Fruit fly (Drosophila melanogaster) whole organism, embryonic: ENCODE measurements around the gene CG34179.
A peak's percentile ranks its signal among the peaks of the same experiment; 100 is the strongest.

ENCODE experiments used
- ATbp ChIP-seq: fragments of 200-800 bp; sonication (Bioruptor generic); optimal IDR thresholded peaks from 2 replicates; lab custom pipeline; 2017; ENCODE audit warnings: missing biosample characterization, mild to moderate bottlenecking, missing genetic modification characterization, missing genetic modification reagents
- Blimp-1 ChIP-seq: fragments of 200-800 bp; sonication (Bioruptor generic); optimal IDR thresholded peaks from 3 replicates; lab custom pipeline; 2018; ENCODE audit warnings: missing biosample characterization, missing genetic modification characterization, mild to moderate bottlenecking, moderate library complexity, missing genetic modification reagents
- CG1024 ChIP-seq: fragments of 200-800 bp; sonication (Bioruptor generic); IDR thresholded peaks from 2 replicates; pipeline ENCODE4 v1.3.6; 2022; ENCODE audit warnings: missing biosample characterization, missing genetic modification characterization
- CG10267 ChIP-seq: fragments of 200-800 bp; sonication (Bioruptor generic); optimal IDR thresholded peaks from 2 replicates; lab custom pipeline; 2018; ENCODE audit warnings: missing biosample characterization, mild to moderate bottlenecking, missing genetic modification characterization, moderate library complexity
- CG10654 ChIP-seq: fragments of 200-800 bp; sonication (Bioruptor generic); optimal IDR thresholded peaks from 2 replicates; lab custom pipeline; 2016; ENCODE audit warnings: missing biosample characterization, missing genetic modification characterization
- CG10979 ChIP-seq: fragments of 200-800 bp; sonication (Bioruptor generic); optimal IDR thresholded peaks from 2 replicates; lab custom pipeline; 2018; ENCODE audit warnings: missing biosample characterization, mild to moderate bottlenecking, missing genetic modification characterization, moderate library complexity
- CG12942 ChIP-seq: fragments of 200-800 bp; sonication (Bioruptor generic); optimal IDR thresholded peaks from 3 replicates; lab custom pipeline; 2016; ENCODE audit warnings: missing biosample characterization, missing genetic modification characterization
- CG15269 ChIP-seq: fragments of 200-800 bp; sonication (Bioruptor generic); optimal IDR thresholded peaks from 2 replicates; lab custom pipeline; 2018; ENCODE audit warnings: missing biosample characterization, mild to moderate bottlenecking, missing genetic modification characterization, moderate library complexity
- CG1529 ChIP-seq: fragments of 200-800 bp; sonication (Bioruptor generic); optimal IDR thresholded peaks from 3 replicates; lab custom pipeline; 2018; ENCODE audit warnings: missing biosample characterization, missing genetic modification characterization
- CG15514 ChIP-seq: fragments of 200-800 bp; sonication (Bioruptor generic); optimal IDR thresholded peaks from 3 replicates; lab custom pipeline; 2017; ENCODE audit warnings: missing biosample characterization, missing genetic modification characterization, mild to moderate bottlenecking, moderate library complexity, missing genetic modification reagents
- CG18764 ChIP-seq: fragments of 200-800 bp; sonication (Bioruptor generic); optimal IDR thresholded peaks from 3 replicates; lab custom pipeline; 2016; ENCODE audit warnings: missing biosample characterization, missing genetic modification characterization
- CG2116 ChIP-seq: fragments of 200-800 bp; sonication (Bioruptor generic); optimal IDR thresholded peaks from 3 replicates; lab custom pipeline; 2018; ENCODE audit warnings: missing biosample characterization, mild to moderate bottlenecking, missing genetic modification characterization
- CG30403 ChIP-seq: fragments of 200-800 bp; sonication (Bioruptor generic); optimal IDR thresholded peaks from 3 replicates; lab custom pipeline; 2016; ENCODE audit warnings: missing biosample characterization, missing genetic modification characterization
- CG3065 ChIP-seq: fragments of 200-800 bp; sonication (Bioruptor generic); optimal IDR thresholded peaks from 2 replicates; lab custom pipeline; 2016; ENCODE audit warnings: missing biosample characterization, missing genetic modification characterization
- CG4820 ChIP-seq: fragments of 200-800 bp; sonication (Bioruptor generic); optimal IDR thresholded peaks from 3 replicates; lab custom pipeline; 2016; ENCODE audit warnings: missing biosample characterization, missing genetic modification characterization
- CG6272 ChIP-seq: fragments of 200-800 bp; sonication (Bioruptor generic); IDR thresholded peaks from 2 replicates; pipeline ENCODE4 v1.3.6; 2022; ENCODE audit warnings: missing biosample characterization, missing genetic modification characterization
- CG6654 ChIP-seq: fragments of 200-800 bp; sonication (Bioruptor generic); optimal IDR thresholded peaks from 2 replicates; lab custom pipeline; 2017; ENCODE audit warnings: missing biosample characterization, mild to moderate bottlenecking, missing genetic modification characterization
- CG7745 ChIP-seq: fragments of 200-800 bp; sonication (Bioruptor generic); optimal IDR thresholded peaks from 2 replicates; lab custom pipeline; 2018; ENCODE audit warnings: missing biosample characterization, mild to moderate bottlenecking, missing genetic modification characterization, moderate library complexity
- CG7839 ChIP-seq: fragments of 200-800 bp; sonication (Bioruptor generic); optimal IDR thresholded peaks from 3 replicates; lab custom pipeline; 2018; ENCODE audit warnings: missing biosample characterization, mild to moderate bottlenecking, missing genetic modification characterization, moderate library complexity
- CG9932 ChIP-seq: fragments of 200-800 bp; sonication (Bioruptor generic); IDR thresholded peaks from 2 replicates; pipeline ENCODE4 v1.3.6; 2022; ENCODE audit warnings: missing biosample characterization, missing genetic modification characterization
- CHES-1-like ChIP-seq: fragments of 200-800 bp; sonication (Bioruptor generic); optimal IDR thresholded peaks from 2 replicates; lab custom pipeline; 2016; ENCODE audit warnings: missing biosample characterization, missing genetic modification characterization
- Camta ChIP-seq: fragments of 200-800 bp; sonication (Bioruptor generic); optimal IDR thresholded peaks from 2 replicates; lab custom pipeline; 2016; ENCODE audit warnings: missing biosample characterization, missing genetic modification characterization
- Dfd ChIP-seq, 2 experiments: fragments of >200 bp; optimal IDR thresholded peaks; 2 replicates each; lab custom pipeline; 2017; ENCODE audit warnings: missing biosample characterization in 2 of 2, missing genetic modification characterization in 2 of 2
- Drgx ChIP-seq: fragments of 200-800 bp; sonication (Bioruptor generic); IDR thresholded peaks from 2 replicates; pipeline ENCODE4 v1.3.6; 2022; ENCODE audit warnings: missing biosample characterization, missing genetic modification characterization
- Elba2 ChIP-seq: fragments of 200-800 bp; sonication (Bioruptor generic); optimal IDR thresholded peaks from 3 replicates; lab custom pipeline; 2016; ENCODE audit warnings: missing biosample characterization, missing genetic modification characterization
- HLHmδ ChIP-seq: fragments of 200-800 bp; sonication (Bioruptor generic); optimal IDR thresholded peaks from 2 replicates; lab custom pipeline; 2018; ENCODE audit warnings: missing biosample characterization, mild to moderate bottlenecking, missing genetic modification characterization, moderate library complexity
- Nf-YA ChIP-seq: fragments of 200-800 bp; sonication (Bioruptor generic); IDR thresholded peaks from 2 replicates; pipeline ENCODE4 v1.3.6; 2022; ENCODE audit warnings: missing biosample characterization, missing genetic modification characterization
- NfI ChIP-seq: fragments of 200-800 bp; sonication (Bioruptor generic); optimal IDR thresholded peaks from 3 replicates; lab custom pipeline; 2018; ENCODE audit warnings: missing biosample characterization, mild to moderate bottlenecking, missing genetic modification characterization, moderate library complexity
- Opbp ChIP-seq: fragments of 200-800 bp; sonication (Bioruptor generic); IDR thresholded peaks from 3 replicates; pipeline ENCODE4 v1.3.6; 2022; ENCODE audit warnings: missing biosample characterization, missing genetic modification characterization; ENCODE audit not compliant: partially characterized antibody
- Optix ChIP-seq: fragments of 200-800 bp; sonication (Bioruptor generic); IDR thresholded peaks from 3 replicates; pipeline ENCODE4 v1.3.6; 2022; ENCODE audit warnings: missing biosample characterization, missing genetic modification characterization
- Sin3A ChIP-seq: fragments of >200 bp; optimal IDR thresholded peaks from 2 replicates; lab custom pipeline; 2018
- Sox102F ChIP-seq: fragments of 200-800 bp; sonication (Bioruptor generic); optimal IDR thresholded peaks from 2 replicates; lab custom pipeline; 2018; ENCODE audit warnings: missing biosample characterization, mild to moderate bottlenecking, missing genetic modification characterization, moderate library complexity
- Sry-β ChIP-seq: fragments of 200-800 bp; sonication (Bioruptor generic); optimal IDR thresholded peaks from 2 replicates; lab custom pipeline; 2018; ENCODE audit warnings: missing biosample characterization, mild to moderate bottlenecking, missing genetic modification characterization, moderate library complexity
- YL-1 ChIP-seq: fragments of 200-800 bp; sonication (Bioruptor generic); optimal IDR thresholded peaks from 3 replicates; lab custom pipeline; 2017; ENCODE audit warnings: missing biosample characterization, mild to moderate bottlenecking, missing genetic modification characterization
- abd-A ChIP-seq: fragments of 200-800 bp; sonication (Bioruptor generic); optimal IDR thresholded peaks from 3 replicates; lab custom pipeline; 2019; ENCODE audit warnings: missing biosample characterization, mild to moderate bottlenecking, missing genetic modification characterization, moderate library complexity
- ap ChIP-seq: fragments of 200-800 bp; sonication (Bioruptor generic); IDR thresholded peaks from 2 replicates; pipeline ENCODE4 v1.3.6; 2022; ENCODE audit warnings: missing biosample characterization, missing genetic modification characterization
- caup ChIP-seq: fragments of 200-800 bp; sonication (Bioruptor generic); optimal IDR thresholded peaks from 3 replicates; lab custom pipeline; 2017; ENCODE audit warnings: missing biosample characterization, mild to moderate bottlenecking, missing genetic modification characterization, moderate library complexity; ENCODE audit not compliant: severe bottlenecking
- crc ChIP-seq: fragments of 200-800 bp; sonication (Bioruptor generic); optimal IDR thresholded peaks from 2 replicates; lab custom pipeline; 2016; ENCODE audit warnings: missing biosample characterization, missing genetic modification characterization
- gce ChIP-seq: fragments of 200-800 bp; sonication (Bioruptor generic); IDR thresholded peaks from 3 replicates; pipeline ENCODE4 v1.3.6; 2022; ENCODE audit warnings: missing biosample characterization, missing genetic modification characterization
- hbn ChIP-seq: fragments of 200-800 bp; sonication (Bioruptor generic); IDR thresholded peaks from 2 replicates; pipeline ENCODE4 v1.3.6; 2022; ENCODE audit warnings: missing biosample characterization, missing genetic modification characterization; ENCODE audit not compliant: partially characterized antibody
- inv ChIP-seq: fragments of 200-800 bp; sonication (Bioruptor generic); IDR thresholded peaks from 2 replicates; pipeline ENCODE4 v1.3.6; 2022; ENCODE audit warnings: missing biosample characterization, missing genetic modification characterization; ENCODE audit not compliant: partially characterized antibody
- nmo ChIP-seq: fragments of 200-800 bp; sonication (Bioruptor generic); optimal IDR thresholded peaks from 2 replicates; lab custom pipeline; 2018; ENCODE audit warnings: missing biosample characterization, mild to moderate bottlenecking, missing genetic modification characterization, moderate library complexity
- nom ChIP-seq: fragments of 200-800 bp; sonication (Bioruptor generic); optimal IDR thresholded peaks from 2 replicates; lab custom pipeline; 2017; ENCODE audit warnings: missing biosample characterization, missing genetic modification characterization, mild to moderate bottlenecking, moderate library complexity, missing genetic modification reagents
- sd ChIP-seq: fragments of 200-800 bp; sonication (Bioruptor generic); optimal IDR thresholded peaks from 3 replicates; lab custom pipeline; 2018; ENCODE audit warnings: missing biosample characterization, mild to moderate bottlenecking, missing genetic modification characterization, moderate library complexity
- shn ChIP-seq: fragments of 200-800 bp; sonication (Bioruptor generic); optimal IDR thresholded peaks from 3 replicates; lab custom pipeline; 2016; ENCODE audit warnings: missing biosample characterization, missing genetic modification characterization
- sna ChIP-seq: fragments of 200-800 bp; sonication (Bioruptor generic); IDR thresholded peaks from 2 replicates; pipeline ENCODE4 v1.3.6; 2022; ENCODE audit warnings: missing biosample characterization, missing genetic modification characterization; ENCODE audit not compliant: partially characterized antibody
- so ChIP-seq: fragments of 200-800 bp; sonication (Bioruptor generic); IDR thresholded peaks from 3 replicates; pipeline ENCODE4 v1.3.6; 2022; ENCODE audit warnings: missing biosample characterization, missing genetic modification characterization
- sob ChIP-seq: fragments of 200-800 bp; sonication (Bioruptor generic); IDR thresholded peaks from 2 replicates; pipeline ENCODE4 v1.3.6; 2022; ENCODE audit warnings: missing biosample characterization, missing genetic modification characterization
- tgo ChIP-seq: fragments of 200-800 bp; sonication (Bioruptor generic); IDR thresholded peaks from 3 replicates; pipeline ENCODE4 v1.3.6; 2022; ENCODE audit warnings: missing biosample characterization, missing genetic modification characterization
- zen ChIP-seq: fragments of 200-800 bp; sonication (Bioruptor generic); optimal IDR thresholded peaks from 3 replicates; lab custom pipeline; 2018; ENCODE audit warnings: missing biosample characterization, mild to moderate bottlenecking, missing genetic modification characterization, moderate library complexity

CG34179 gene

dm6 chr2L:6037830-6038229 is 10.7 kb downstream of the CG34179 start, which contains the start of the genes CG9117 and CG31643 (continued):
- TF ChIP-seq Camta: peak; percentile 62
- TF ChIP-seq abd-A: no peak
- TF ChIP-seq CG9932 (GFP tag; lab: Robert Waterston, UW): peak; percentile 60
- peak; percentile 70 for TF ChIP-seq CG30403
- TF ChIP-seq CG12942 (GFP tag; lab: Kevin White, UChicago): peak; percentile 57
- peak; percentile 1 for TF ChIP-seq Sry-β (GFP tag; lab: Kevin White, UChicago)
- peak; percentile 57 for TF ChIP-seq CG10267 (tag; lab: Kevin White, UChicago)
- TF ChIP-seq Drgx: 0 out of 2 replicates have a peak, but pooled peaks have one; percentile 21
- peak; percentile 32 for TF ChIP-seq nom (GFP tag; lab: Kevin White, UChicago)
- no peak for TF ChIP-seq inv (GFP tag; lab: Robert Waterston, UW)
- peak; percentile 58; the same call in 1 of the 2 replicates for TF ChIP-seq sob (GFP tag; lab: Robert Waterston, UW)
- TF ChIP-seq NfI (GFP tag; lab: Kevin White, UChicago): peak; percentile 63
- peak; percentile 34; the same call in 1 of the 2 replicates for TF ChIP-seq hbn (GFP tag; lab: Robert Waterston, UW)
- peak; percentile 43; the same call in 2 of the 3 replicates for TF ChIP-seq tgo (GFP tag; lab: Robert Waterston, UW)
- TF ChIP-seq Dfd (GFP tag; optimal IDR thresholded peaks at IDR 0.05; lab: Kevin White, UChicago): no peak
- peak; percentile 58 for TF ChIP-seq shn (GFP tag; lab: Kevin White, UChicago)
- TF ChIP-seq ap: no peak
- TF ChIP-seq crc: peak; percentile 4
- TF ChIP-seq zen (tag; lab: Kevin White, UChicago): peak; percentile 26
- TF ChIP-seq CG18764 (GFP tag; lab: Kevin White, UChicago): peak; percentile 41
- peak; percentile 41 for TF ChIP-seq CG10654 (GFP tag; lab: Kevin White, UChicago)

- TF ChIP-seq Nf-YA (GFP tag; lab: Robert Waterston, UW): no peak
- no peak for TF ChIP-seq ATbp
- TF ChIP-seq CG3065 (GFP tag; lab: Kevin White, UChicago): no peak
- no peak for TF ChIP-seq nmo (GFP tag; lab: Kevin White, UChicago)
- 0 out of 3 replicates have a peak, but pooled peaks have one; percentile 30 for TF ChIP-seq Opbp
- peak; percentile 47 for TF ChIP-seq YL-1 (GFP tag; lab: Kevin White, UChicago)
- TF ChIP-seq Sox102F (GFP tag; lab: Kevin White, UChicago): no peak
- TF ChIP-seq Blimp-1 (GFP tag; lab: Kevin White, UChicago): no peak
- TF ChIP-seq CG1024 (GFP tag; lab: Robert Waterston, UW): no peak
- TF ChIP-seq CG4820 (GFP tag; lab: Kevin White, UChicago): no peak
- no peak for TF ChIP-seq CG7839 (tag; lab: Kevin White, UChicago)
- TF ChIP-seq Sin3A (lab: Kevin White, UChicago): no peak
- no peak for TF ChIP-seq sd (tag; lab: Kevin White, UChicago)
- TF ChIP-seq CHES-1-like (GFP tag; lab: Kevin White, UChicago): no peak
- TF ChIP-seq CG1529 (GFP tag; lab: Kevin White, UChicago): no peak
- no peak for TF ChIP-seq CG10979 (tag; lab: Kevin White, UChicago)
- TF ChIP-seq CG15269 (tag; lab: Kevin White, UChicago): no peak
- TF ChIP-seq CG2116: peak; percentile 12
- no peak for TF ChIP-seq gce (GFP tag; lab: Robert Waterston, UW)
- no peak for TF ChIP-seq CG6654 (GFP tag; lab: Kevin White, UChicago)
- TF ChIP-seq caup: no peak
- TF ChIP-seq so (GFP tag; lab: Robert Waterston, UW): no peak
- no peak for TF ChIP-seq Optix (GFP tag; lab: Robert Waterston, UW)
- TF ChIP-seq HLHmδ (GFP tag; lab: Kevin White, UChicago): no peak
- no peak for TF ChIP-seq CG6272
- TF ChIP-seq CG15514 (GFP tag; lab: Kevin White, UChicago): peak; percentile 21
- peak; percentile 45 for TF ChIP-seq Elba2
- TF ChIP-seq CG7745 (tag; lab: Kevin White, UChicago): no peak
- 0 out of 2 replicates have a peak, but pooled peaks have one; percentile 30 for TF ChIP-seq sna
These were observed 11.8 kb downstream of the CG34179 start, which contains the start of gene mtm for dm6 chr2L:6036710-6037109. mtm (minus strand) TSS chr2L:6037015.
